Fruit fly (Drosophila melanogaster) whole organism, embryonic: ENCODE results near the gene CG16956.
A peak's percentile ranks its signal among the peaks of the same experiment; 100 is the strongest.

Experiments
- CG10565 ChIP-seq: fragments of 200-800 bp; sonication (Bioruptor generic); optimal IDR thresholded peaks from 3 replicates; lab custom pipeline; 2016; ENCODE audit warnings: missing biosample characterization, mild to moderate bottlenecking, missing genetic modification characterization
- CG10979 ChIP-seq: fragments of 200-800 bp; sonication (Bioruptor generic); optimal IDR thresholded peaks from 2 replicates; lab custom pipeline; 2018; ENCODE audit warnings: missing biosample characterization, mild to moderate bottlenecking, missing genetic modification characterization, moderate library complexity
- CG12299 ChIP-seq: fragments of 200-800 bp; sonication (Bioruptor generic); optimal IDR thresholded peaks from 2 replicates; lab custom pipeline; 2018; ENCODE audit warnings: missing biosample characterization, mild to moderate bottlenecking, missing genetic modification characterization
- CG12744 ChIP-seq: fragments of 200-800 bp; sonication (Bioruptor generic); optimal IDR thresholded peaks from 2 replicates; lab custom pipeline; 2016; ENCODE audit warnings: missing biosample characterization, missing genetic modification characterization
- CG12769 ChIP-seq: fragments of 200-800 bp; sonication (Bioruptor generic); optimal IDR thresholded peaks from 2 replicates; lab custom pipeline; 2019; ENCODE audit warnings: missing biosample characterization, mild to moderate bottlenecking, missing genetic modification characterization, moderate library complexity
- CG13624 ChIP-seq: fragments of 200-800 bp; sonication (Bioruptor generic); optimal IDR thresholded peaks from 2 replicates; lab custom pipeline; 2016; ENCODE audit warnings: missing biosample characterization, missing genetic modification characterization
- CG13894 ChIP-seq: fragments of 200-800 bp; sonication (Bioruptor generic); optimal IDR thresholded peaks from 3 replicates; lab custom pipeline; 2018; ENCODE audit warnings: missing biosample characterization, mild to moderate bottlenecking, missing genetic modification characterization, moderate library complexity
- CG14441 ChIP-seq: fragments of 200-800 bp; sonication (Bioruptor generic); IDR thresholded peaks from 2 replicates; pipeline ENCODE4 v1.3.6; 2022; ENCODE audit warnings: missing biosample characterization, missing genetic modification characterization
- CG14667 ChIP-seq: fragments of 200-800 bp; sonication (Bioruptor generic); IDR thresholded peaks from 2 replicates; pipeline ENCODE4 v1.3.6; 2022; ENCODE audit warnings: missing biosample characterization, missing genetic modification characterization
- CG15011 ChIP-seq: fragments of 200-800 bp; sonication (Bioruptor generic); optimal IDR thresholded peaks from 3 replicates; lab custom pipeline; 2018; ENCODE audit warnings: missing biosample characterization, mild to moderate bottlenecking, missing genetic modification characterization
- CG18764 ChIP-seq: fragments of 200-800 bp; sonication (Bioruptor generic); optimal IDR thresholded peaks from 3 replicates; lab custom pipeline; 2016; ENCODE audit warnings: missing biosample characterization, missing genetic modification characterization
- CG2875 ChIP-seq: fragments of 200-800 bp; sonication (Bioruptor generic); optimal IDR thresholded peaks from 2 replicates; lab custom pipeline; 2017; ENCODE audit warnings: missing biosample characterization, mild to moderate bottlenecking, missing genetic modification characterization, missing genetic modification reagents
- CG31365 ChIP-seq: fragments of 200-800 bp; sonication (Bioruptor generic); optimal IDR thresholded peaks from 2 replicates; lab custom pipeline; 2018; ENCODE audit warnings: missing biosample characterization, mild to moderate bottlenecking, missing genetic modification characterization
- CG4730 ChIP-seq: fragments of 200-800 bp; sonication (Bioruptor generic); IDR thresholded peaks from 2 replicates; pipeline ENCODE4 v1.3.6; 2022; ENCODE audit warnings: missing biosample characterization, missing genetic modification characterization
- CG6272 ChIP-seq: fragments of 200-800 bp; sonication (Bioruptor generic); IDR thresholded peaks from 2 replicates; pipeline ENCODE4 v1.3.6; 2022; ENCODE audit warnings: missing biosample characterization, missing genetic modification characterization
- CG7271 ChIP-seq: fragments of 200-800 bp; sonication (Bioruptor generic); optimal IDR thresholded peaks from 2 replicates; lab custom pipeline; 2018; ENCODE audit warnings: missing biosample characterization, mild to moderate bottlenecking, missing genetic modification characterization, moderate library complexity
- CG8089 ChIP-seq: fragments of 200-800 bp; sonication (Bioruptor generic); optimal IDR thresholded peaks from 3 replicates; lab custom pipeline; 2016; ENCODE audit warnings: missing biosample characterization, missing genetic modification characterization
- CG8924 ChIP-seq: fragments of 200-800 bp; optimal IDR thresholded peaks from 3 replicates; lab custom pipeline; 2019; ENCODE audit warnings: missing biosample characterization, mild to moderate bottlenecking, missing genetic modification characterization, moderate library complexity
- CG9437 ChIP-seq: fragments of 200-800 bp; sonication (Bioruptor generic); optimal IDR thresholded peaks from 2 replicates; lab custom pipeline; 2018; ENCODE audit warnings: missing biosample characterization, mild to moderate bottlenecking, missing genetic modification characterization
- CG9932 ChIP-seq: fragments of 200-800 bp; sonication (Bioruptor generic); IDR thresholded peaks from 2 replicates; pipeline ENCODE4 v1.3.6; 2022; ENCODE audit warnings: missing biosample characterization, missing genetic modification characterization
- Dad ChIP-seq: fragments of 200-800 bp; sonication (Bioruptor generic); optimal IDR thresholded peaks from 3 replicates; lab custom pipeline; 2016; ENCODE audit warnings: missing biosample characterization, missing genetic modification characterization
- Dref ChIP-seq: fragments of 200-800 bp; sonication (Bioruptor generic); IDR thresholded peaks from 2 replicates; pipeline ENCODE4 v1.3.6; 2022; ENCODE audit warnings: missing biosample characterization, missing genetic modification characterization
- Ets97D ChIP-seq: fragments of 200-800 bp; sonication (Bioruptor generic); optimal IDR thresholded peaks from 3 replicates; lab custom pipeline; 2016; ENCODE audit warnings: missing biosample characterization, missing genetic modification characterization
- Lim3 ChIP-seq: fragments of 200-800 bp; sonication (Bioruptor generic); IDR thresholded peaks from 2 replicates; pipeline ENCODE4 v1.3.6; 2022; ENCODE audit warnings: missing biosample characterization, missing genetic modification characterization
- Meics ChIP-seq: fragments of 200-800 bp; sonication (Bioruptor generic); optimal IDR thresholded peaks from 2 replicates; lab custom pipeline; 2017; ENCODE audit warnings: missing biosample characterization, mild to moderate bottlenecking, missing genetic modification characterization
- NC2α ChIP-seq: fragments of 200-800 bp; sonication (Bioruptor generic); optimal IDR thresholded peaks from 2 replicates; lab custom pipeline; 2016; ENCODE audit warnings: missing biosample characterization, missing genetic modification characterization
- Nf-YB ChIP-seq: fragments of 200-800 bp; sonication (Bioruptor generic); optimal IDR thresholded peaks from 3 replicates; lab custom pipeline; 2019; ENCODE audit warnings: missing biosample characterization, mild to moderate bottlenecking, missing genetic modification characterization, moderate library complexity
- Nf-YC ChIP-seq: fragments of 200-800 bp; optimal IDR thresholded peaks from 3 replicates; lab custom pipeline; 2019; ENCODE audit warnings: missing biosample characterization, mild to moderate bottlenecking, missing genetic modification characterization, moderate library complexity
- Sry-β ChIP-seq: fragments of 200-800 bp; sonication (Bioruptor generic); optimal IDR thresholded peaks from 2 replicates; lab custom pipeline; 2018; ENCODE audit warnings: missing biosample characterization, mild to moderate bottlenecking, missing genetic modification characterization, moderate library complexity
- Usf ChIP-seq: fragments of 200-800 bp; sonication (Bioruptor generic); optimal IDR thresholded peaks from 2 replicates; lab custom pipeline; 2017; ENCODE audit warnings: missing genotype, missing biosample characterization, missing genetic modification characterization
- amos ChIP-seq: fragments of 200-800 bp; sonication (Bioruptor generic); IDR thresholded peaks from 2 replicates; pipeline ENCODE4 v1.3.6; 2022; ENCODE audit warnings: missing biosample characterization, missing genetic modification characterization; ENCODE audit not compliant: partially characterized antibody
- ara ChIP-seq: fragments of 200-800 bp; sonication (Bioruptor generic); IDR thresholded peaks from 2 replicates; pipeline ENCODE4 v1.3.6; 2022; ENCODE audit warnings: missing biosample characterization, missing genetic modification characterization
- ash1 ChIP-seq: fragments of 200-800 bp; sonication (Bioruptor generic); optimal IDR thresholded peaks from 2 replicates; lab custom pipeline; 2018; ENCODE audit warnings: missing biosample characterization, mild to moderate bottlenecking, missing genetic modification characterization
- bab2 ChIP-seq: fragments of 200-800 bp; sonication (Bioruptor generic); optimal IDR thresholded peaks from 2 replicates; lab custom pipeline; 2016; ENCODE audit warnings: missing biosample characterization, missing genetic modification characterization
- bsh ChIP-seq, 2 experiments: fragments of 200-800 bp; sonication (Bioruptor generic); optimal IDR thresholded peaks; 2 replicates each; lab custom pipeline; 2017 to 2018; ENCODE audit warnings: mild to moderate bottlenecking in 2 of 2, missing biosample characterization in 2 of 2, missing genetic modification characterization in 2 of 2, moderate library complexity in 1 of 2
- corto ChIP-seq: fragments of 200-800 bp; sonication (Bioruptor generic); optimal IDR thresholded peaks from 2 replicates; lab custom pipeline; 2016; ENCODE audit warnings: missing biosample characterization, mild to moderate bottlenecking, missing genetic modification characterization, moderate library complexity
- crol ChIP-seq: fragments of 200-800 bp; sonication (Bioruptor generic); IDR thresholded peaks from 2 replicates; pipeline ENCODE4 v1.3.6; 2022; ENCODE audit warnings: missing biosample characterization, missing genetic modification characterization
- dan ChIP-seq: fragments of 200-800 bp; sonication (Bioruptor generic); IDR thresholded peaks from 2 replicates; pipeline ENCODE4 v1.3.6; 2022; ENCODE audit warnings: missing biosample characterization, missing genetic modification characterization
- danr ChIP-seq: fragments of 200-800 bp; sonication (Bioruptor generic); IDR thresholded peaks from 2 replicates; pipeline ENCODE4 v1.3.6; 2022; ENCODE audit warnings: missing biosample characterization, missing genetic modification characterization
- esg ChIP-seq: fragments of 200-800 bp; sonication (Bioruptor generic); conservative IDR thresholded peaks from 2 replicates; pipeline ENCODE4 v1.3.6; 2022; ENCODE audit warnings: missing biosample characterization, missing genetic modification characterization
- fd96Cb ChIP-seq: fragments of 200-800 bp; sonication (Bioruptor generic); optimal IDR thresholded peaks from 2 replicates; lab custom pipeline; 2018; ENCODE audit warnings: missing biosample characterization, mild to moderate bottlenecking, missing genetic modification characterization, moderate library complexity
- fu2 ChIP-seq: fragments of 200-800 bp; sonication (Bioruptor generic); optimal IDR thresholded peaks from 2 replicates; lab custom pipeline; 2016; ENCODE audit warnings: missing biosample characterization, missing genetic modification characterization
- grn ChIP-seq: fragments of 200-800 bp; sonication (Bioruptor generic); optimal IDR thresholded peaks from 3 replicates; lab custom pipeline; 2017; ENCODE audit warnings: missing biosample characterization, missing genetic modification characterization
- gro ChIP-seq: fragments of 200-800 bp; sonication (Bioruptor generic); optimal IDR thresholded peaks from 2 replicates; lab custom pipeline; 2016; ENCODE audit warnings: missing biosample characterization, missing genetic modification characterization
- lab ChIP-seq: fragments of 200-800 bp; sonication (Bioruptor generic); optimal IDR thresholded peaks from 3 replicates; lab custom pipeline; 2017; ENCODE audit warnings: missing biosample characterization, missing genetic modification characterization, mild to moderate bottlenecking, moderate library complexity, missing genetic modification reagents
- lmd ChIP-seq: fragments of 200-800 bp; sonication (Bioruptor generic); IDR thresholded peaks from 2 replicates; pipeline ENCODE4 v1.3.6; 2022; ENCODE audit warnings: missing biosample characterization, missing genetic modification characterization
- nmo ChIP-seq: fragments of 200-800 bp; sonication (Bioruptor generic); optimal IDR thresholded peaks from 2 replicates; lab custom pipeline; 2018; ENCODE audit warnings: missing biosample characterization, mild to moderate bottlenecking, missing genetic modification characterization, moderate library complexity
- pb ChIP-seq: fragments of 200-800 bp; sonication (Bioruptor generic); optimal IDR thresholded peaks from 3 replicates; lab custom pipeline; 2016; ENCODE audit warnings: missing biosample characterization, missing genetic modification characterization
- tio ChIP-seq: fragments of 200-800 bp; sonication (Bioruptor generic); optimal IDR thresholded peaks from 2 replicates; lab custom pipeline; 2017; ENCODE audit warnings: missing biosample characterization, missing genetic modification characterization, inconsistent platforms
- tna ChIP-seq: fragments of 200-800 bp; sonication (Bioruptor generic); IDR thresholded peaks from 2 replicates; pipeline ENCODE4 v1.3.6; 2022; ENCODE audit warnings: missing biosample characterization, missing genetic modification characterization; ENCODE audit not compliant: partially characterized antibody
- yki ChIP-seq: fragments of >200 bp; optimal IDR thresholded peaks from 3 replicates; lab custom pipeline; 2018

Gene CG16956

dm6 chr2L:13378488-13378964 lies 35.8 kb downstream of the CG16956 start, which contains the start of the genes CG9302 and beta'COP (continued):
- TF ChIP-seq CG7271 (tag; lab: Kevin White, UChicago) = no peak
- TF ChIP-seq CG9932 (GFP tag; lab: Robert Waterston, UW) = peak; percentile 81
- no peak for TF ChIP-seq NC2α (GFP tag; lab: Kevin White, UChicago)
- peak; percentile 63 for TF ChIP-seq amos
- peak; percentile 48 for TF ChIP-seq bab2 (GFP tag; lab: Kevin White, UChicago)
- peak; percentile 69 for TF ChIP-seq lmd (GFP tag; lab: Robert Waterston, UW)
- TF ChIP-seq ara (GFP tag; lab: Robert Waterston, UW) = no peak
- TF ChIP-seq CG15011 (GFP tag; lab: Kevin White, UChicago) = no peak
- no peak for TF ChIP-seq tio (GFP tag; lab: Kevin White, UChicago)
- no peak for TF ChIP-seq dan (GFP tag; lab: Robert Waterston, UW)
- peak; percentile 98 for TF ChIP-seq Sry-β (GFP tag; lab: Kevin White, UChicago)
- no peak for TF ChIP-seq CG13894 (tag; lab: Kevin White, UChicago)
- peak; percentile 51 for TF ChIP-seq fd96Cb
- no peak for TF ChIP-seq pb (GFP tag; lab: Kevin White, UChicago)
- TF ChIP-seq CG10979 (tag; lab: Kevin White, UChicago) = peak; percentile 55
- no peak for TF ChIP-seq yki (lab: Kevin White, UChicago)
- no peak for TF ChIP-seq fu2
- TF ChIP-seq Usf (GFP tag; lab: Kevin White, UChicago) = peak; percentile 62
- TF ChIP-seq crol = no peak
- TF ChIP-seq gro (GFP tag; lab: Kevin White, UChicago) = peak; percentile 28
- TF ChIP-seq CG12299 (tag; lab: Kevin White, UChicago) = no peak
- peak; percentile 39 for TF ChIP-seq CG18764 (GFP tag; lab: Kevin White, UChicago)
- TF ChIP-seq ash1 (GFP tag; lab: Kevin White, UChicago) = no peak
- TF ChIP-seq nmo = peak; percentile 91
- no peak for TF ChIP-seq CG12769 (tag; lab: Kevin White, UChicago)
- peak; percentile 47; the same call in 1 of the 2 replicates for TF ChIP-seq danr (GFP tag; lab: Robert Waterston, UW)
- peak; percentile 48 for TF ChIP-seq CG14441 (GFP tag; lab: Robert Waterston, UW)
- peak; percentile 68 for TF ChIP-seq Dref (GFP tag; lab: Robert Waterston, UW)
- TF ChIP-seq Dad = peak; percentile 14
- TF ChIP-seq CG9437 = peak; percentile 60
- TF ChIP-seq Meics = peak; percentile 71
- no peak for TF ChIP-seq lab (GFP tag; lab: Kevin White, UChicago)
- no peak for TF ChIP-seq corto
- no peak for TF ChIP-seq CG31365 (tag; lab: Kevin White, UChicago)
- peak; percentile 21 for TF ChIP-seq CG12744 (GFP tag; lab: Kevin White, UChicago)
- no peak for TF ChIP-seq CG10565
- no peak for TF ChIP-seq CG2875 (GFP tag; lab: Kevin White, UChicago)
- peak; percentile 40; the same call in 1 of the 2 replicates for TF ChIP-seq esg (GFP tag; lab: Robert Waterston, UW)
- TF ChIP-seq CG4730 = no peak
- TF ChIP-seq Nf-YC = peak; percentile 79
- TF ChIP-seq Lim3 (GFP tag; lab: Robert Waterston, UW) = no peak
- no peak; the same call in 1 of the 2 replicates for TF ChIP-seq tna (GFP tag; lab: Robert Waterston, UW)
- TF ChIP-seq CG14667 = no peak
- peak; percentile 72 for TF ChIP-seq CG8924 (tag; lab: Kevin White, UChicago)
- TF ChIP-seq Ets97D (GFP tag; lab: Kevin White, UChicago) = peak; percentile 45
- peak; percentile 3 for TF ChIP-seq CG13624 (GFP tag; lab: Kevin White, UChicago)
- no peak for TF ChIP-seq Nf-YB (GFP tag; lab: Kevin White, UChicago)
- peak; percentile 58; the same call in 1 of the 2 replicates for TF ChIP-seq CG6272 (GFP tag; lab: Robert Waterston, UW)
- no peak for TF ChIP-seq CG8089 (GFP tag; lab: Kevin White, UChicago)
- peak; percentile 29 to 42 for TF ChIP-seq bsh (GFP tag; optimal IDR thresholded peaks at IDR 0.05; lab: Kevin White, UChicago)
- TF ChIP-seq grn (GFP tag; lab: Kevin White, UChicago) = no peak
